Comparison of ENCODE assay signal across 4 worm cellular contexts in the genomic region with DNA sequence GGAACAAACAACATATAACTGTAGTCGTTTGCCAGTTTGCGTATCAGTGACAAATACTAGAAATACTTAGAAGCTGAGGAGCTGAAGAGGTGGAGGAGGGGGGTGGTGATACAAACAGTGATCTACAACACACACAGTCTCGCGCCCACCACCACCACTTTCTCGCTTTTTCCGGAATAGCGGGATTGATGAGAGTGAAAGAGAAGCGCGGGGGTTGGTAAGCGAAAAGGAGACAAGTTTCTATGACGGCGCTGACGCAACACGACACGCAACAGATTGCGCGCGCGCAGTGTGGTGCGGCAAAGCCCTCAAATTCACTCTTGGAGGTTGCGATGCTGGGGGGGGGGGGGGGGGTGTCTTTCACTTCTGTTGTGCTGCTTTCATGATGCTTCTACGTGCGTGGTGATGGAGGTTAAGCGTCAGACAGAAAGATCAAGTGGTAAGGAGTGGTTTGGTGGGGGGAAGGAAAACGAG.
TF ChIP-seq lines count a peak whose summit lies in the region.

A gene (minus strand): TSS at position 51 of the 474 bp plus-strand sequence.

TF ChIP-seq in whole organism, L2 larva, 48 proteins besides CTCF, POLR2A, EP300 and RAD21:
- TF ChIP-seq mdl-1 (tag; optimal IDR thresholded peaks at IDR 0.05; lab: Kevin White, UChicago) = no peak
- TF ChIP-seq blmp-1 (tag; optimal IDR thresholded peaks at IDR 0.05; lab: Kevin White, UChicago; ENCODE audit: insufficient read depth) = peak; percentile 43
- TF ChIP-seq F13H6.1 (tag; optimal IDR thresholded peaks at IDR 0.05; lab: Kevin White, UChicago) = peak; percentile 38
- no peak for TF ChIP-seq nhr-21 (tag; optimal IDR thresholded peaks at IDR 0.05; lab: Kevin White, UChicago)
- no peak for TF ChIP-seq crh-2 (tag; optimal IDR thresholded peaks at IDR 0.05; lab: Kevin White, UChicago)
- peak; percentile 42 for TF ChIP-seq nhr-25 (tag; optimal IDR thresholded peaks at IDR 0.05; lab: Kevin White, UChicago)

TF ChIP-seq in whole organism, L4 larva, 104 proteins besides CTCF, POLR2A, EP300 and RAD21:
- TF ChIP-seq hlh-30 (tag; optimal IDR thresholded peaks at IDR 0.05; lab: Kevin White, UChicago; ENCODE audit: insufficient read depth) (peak; percentile 7), hmg-1.1 (GFP tag; IDR thresholded peaks at IDR 0.05; lab: Robert Waterston, UW) (peak; percentile 13; the same call in 1 of the 2 replicates), lin-29 (GFP tag; IDR thresholded peaks at IDR 0.05; lab: Robert Waterston, UW) (0 out of 2 replicates have a peak, but pooled peaks have one; percentile 9), pha-4 (GFP tag; IDR thresholded peaks at IDR 0.05; lab: Robert Waterston, UW) (peak; percentile 20; the same call in 1 of the 2 replicates), pha-4 (tag; optimal IDR thresholded peaks at IDR 0.05; lab: Kevin White, UChicago) (no peak), gei-8 (GFP tag; optimal IDR thresholded peaks at IDR 0.05; lab: Kevin White, UChicago) (no peak), set-16 (GFP tag; IDR thresholded peaks at IDR 0.05; lab: Robert Waterston, UW) (peak; percentile 86), Y75B8A.6 (GFP tag; IDR thresholded peaks at IDR 0.05; lab: Robert Waterston, UW) (no peak), ZK546.5 (tag; optimal IDR thresholded peaks at IDR 0.05; lab: Kevin White, UChicago) (no peak), mxl-3 (GFP tag; optimal IDR thresholded peaks at IDR 0.05; lab: Kevin White, UChicago) (peak; percentile 42), aha-1 (tag; lab: Kevin White, UChicago) (no peak), hlh-11 (tag; optimal IDR thresholded peaks at IDR 0.05; lab: Kevin White, UChicago) (peak; percentile 45)

TF ChIP-seq in whole organism, late embryonic, 69 proteins besides CTCF, POLR2A, EP300 and RAD21:
- TF ChIP-seq rnt-1 (tag; optimal IDR thresholded peaks at IDR 0.05; lab: Kevin White, UChicago) (peak; percentile 10), hlh-13 (GFP tag; optimal IDR thresholded peaks at IDR 0.05; lab: Kevin White, UChicago) (peak; percentile 7), nfya-1 (tag; optimal IDR thresholded peaks at IDR 0.05; lab: Kevin White, UChicago) (peak; percentile 39), ceh-30 (tag; optimal IDR thresholded peaks at IDR 0.05; lab: Kevin White, UChicago) (no peak), ceh-34 (tag; optimal IDR thresholded peaks at IDR 0.05; lab: Kevin White, UChicago) (peak; percentile 23), sox-2 (GFP tag; IDR thresholded peaks at IDR 0.05; lab: Robert Waterston, UW) (no peak), ref-2 (tag; optimal IDR thresholded peaks at IDR 0.05; lab: Kevin White, UChicago) (peak; percentile 22), ceh-31 (tag; optimal IDR thresholded peaks at IDR 0.05; lab: Kevin White, UChicago) (peak; percentile 31), ceh-19 (GFP tag; optimal IDR thresholded peaks at IDR 0.05; lab: Kevin White, UChicago) (no peak)

TF ChIP-seq in whole organism, mixed stage, embryonic, 35 proteins besides CTCF, POLR2A, EP300 and RAD21:
- TF ChIP-seq ceh-43 (GFP tag; optimal IDR thresholded peaks at IDR 0.05; lab: Kevin White, UChicago) = no peak
- TF ChIP-seq sem-2 (GFP tag; optimal IDR thresholded peaks at IDR 0.05; lab: Kevin White, UChicago) = no peak
- peak; percentile 81 for TF ChIP-seq zip-8 (tag; optimal IDR thresholded peaks at IDR 0.05; lab: Kevin White, UChicago)
- no peak for TF ChIP-seq tbx-8 (GFP tag; optimal IDR thresholded peaks at IDR 0.05; lab: Kevin White, UChicago)
- TF ChIP-seq pha-4 (tag; optimal IDR thresholded peaks at IDR 0.05; lab: Kevin White, UChicago) = no peak
- no peak for TF ChIP-seq ces-1 (GFP tag; optimal IDR thresholded peaks at IDR 0.05; lab: Kevin White, UChicago)
- peak; percentile 60 for TF ChIP-seq mls-2 (tag; optimal IDR thresholded peaks at IDR 0.05; lab: Kevin White, UChicago)
- no peak for TF ChIP-seq unc-120 (tag; optimal IDR thresholded peaks at IDR 0.05; lab: Kevin White, UChicago; ENCODE audit: poor library complexity, severe bottlenecking)
- no peak for TF ChIP-seq lin-13 (tag; optimal IDR thresholded peaks at IDR 0.05; lab: Kevin White, UChicago)
- TF ChIP-seq blmp-1 (tag; optimal IDR thresholded peaks at IDR 0.05; lab: Kevin White, UChicago) = peak; percentile 44
- no peak for TF ChIP-seq mab-5 (tag; optimal IDR thresholded peaks at IDR 0.05; lab: Kevin White, UChicago)
- TF ChIP-seq drap-1 (GFP tag; optimal IDR thresholded peaks at IDR 0.05; lab: Kevin White, UChicago) = no peak
- TF ChIP-seq mep-1 (tag; optimal IDR thresholded peaks at IDR 0.05; lab: Kevin White, UChicago) = no peak
- TF ChIP-seq lsy-2 (tag; optimal IDR thresholded peaks at IDR 0.05; lab: Kevin White, UChicago) = no peak
- no peak for TF ChIP-seq nhr-76 (tag; optimal IDR thresholded peaks at IDR 0.05; lab: Kevin White, UChicago)
- TF ChIP-seq lin-32 (GFP tag; optimal IDR thresholded peaks at IDR 0.05; lab: Kevin White, UChicago) = no peak
- no peak for TF ChIP-seq hlh-1 (tag; optimal IDR thresholded peaks at IDR 0.05; lab: Kevin White, UChicago)
- TF ChIP-seq snpc-4 (tag; optimal IDR thresholded peaks at IDR 0.05; lab: Kevin White, UChicago) = no peak
- no peak for TF ChIP-seq ztf-11 (tag; optimal IDR thresholded peaks at IDR 0.05; lab: Kevin White, UChicago)
- no peak for TF ChIP-seq flh-1 (GFP tag; optimal IDR thresholded peaks at IDR 0.05; lab: Kevin White, UChicago)
- TF ChIP-seq nhr-28 (tag; optimal IDR thresholded peaks at IDR 0.05; lab: Kevin White, UChicago) = no peak
- peak; percentile 43 for TF ChIP-seq M03D4.4 (tag; optimal IDR thresholded peaks at IDR 0.05; lab: Kevin White, UChicago)
- no peak for TF ChIP-seq bed-3 (GFP tag; optimal IDR thresholded peaks at IDR 0.05; lab: Kevin White, UChicago)
- no peak for TF ChIP-seq elt-1 (tag; optimal IDR thresholded peaks at IDR 0.05; lab: Kevin White, UChicago; ENCODE audit: borderline replicate concordance, insufficient read depth)
- peak; percentile 61 for TF ChIP-seq sptf-1 (tag; optimal IDR thresholded peaks at IDR 0.05; lab: Kevin White, UChicago)
- peak; percentile 10 for TF ChIP-seq cnd-1 (tag; optimal IDR thresholded peaks at IDR 0.05; lab: Kevin White, UChicago)
- TF ChIP-seq nhr-2 (tag; optimal IDR thresholded peaks at IDR 0.05; lab: Kevin White, UChicago) = no peak
- no peak for TF ChIP-seq elt-3 (tag; optimal IDR thresholded peaks at IDR 0.05; lab: Kevin White, UChicago)
- TF ChIP-seq ceh-83 (GFP tag; optimal IDR thresholded peaks at IDR 0.05; lab: Kevin White, UChicago) = no peak
- peak; percentile 82 for TF ChIP-seq ham-2 (GFP tag; optimal IDR thresholded peaks at IDR 0.05; lab: Kevin White, UChicago)
- peak; percentile 0 for TF ChIP-seq nhr-237 (tag; optimal IDR thresholded peaks at IDR 0.05; lab: Kevin White, UChicago)
- no peak for TF ChIP-seq unc-39 (tag; optimal IDR thresholded peaks at IDR 0.05; lab: Kevin White, UChicago)
- no peak for TF ChIP-seq unc-62 (GFP tag; optimal IDR thresholded peaks at IDR 0.05; lab: Kevin White, UChicago)
- TF ChIP-seq nhr-12 (tag; optimal IDR thresholded peaks at IDR 0.05; lab: Kevin White, UChicago) = no peak
- no peak for TF ChIP-seq ceh-39 (tag; optimal IDR thresholded peaks at IDR 0.05; lab: Kevin White, UChicago)
